Worm (Caenorhabditis elegans): ENCODE results near the gene exos-9.

DNA sequence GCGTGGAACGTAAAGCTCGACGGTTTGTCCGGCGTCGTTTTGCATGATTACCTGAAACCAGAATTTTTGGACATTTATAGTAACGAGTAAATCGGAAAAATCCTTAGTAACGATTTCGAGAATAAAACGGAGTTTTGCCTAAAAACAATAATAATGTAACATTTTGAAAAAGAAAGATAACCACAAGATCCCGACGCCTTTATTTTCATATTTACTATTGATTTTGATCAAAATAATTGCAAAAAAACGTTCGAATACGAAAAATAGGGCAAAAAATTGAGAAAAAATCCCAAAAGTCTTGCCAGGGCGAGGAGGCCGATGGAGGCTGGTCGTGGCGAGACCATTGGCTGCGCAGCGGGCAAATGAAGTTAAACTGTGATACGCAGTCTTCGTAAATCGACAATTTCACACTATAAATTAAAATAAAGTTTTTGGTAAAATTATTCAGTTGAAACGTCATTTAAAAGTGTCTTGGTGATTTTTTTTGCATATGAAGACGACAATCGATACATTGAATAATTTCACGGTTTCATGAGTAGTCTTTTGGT lies 8.2 kb downstream of the exos-9 start, which contains the start of gene rps-21:
- TF ChIP-seq F49E8.2 (tag; optimal IDR thresholded peaks at IDR 0.05; ENCODE audit: borderline replicate concordance) (no peak), nhr-237 (tag; optimal IDR thresholded peaks at IDR 0.05) (no peak), egl-27 (tag; optimal IDR thresholded peaks at IDR 0.05) (no peak), mdl-1 (tag; optimal IDR thresholded peaks at IDR 0.05) (peak; percentile 4 to 28), snpc-4 (tag; optimal IDR thresholded peaks at IDR 0.05) (no peak), dpl-1 (GFP tag; optimal IDR thresholded peaks at IDR 0.05) (peak; percentile 82)

Data from whole organism, L4 larva.